Worm (Caenorhabditis elegans) whole organism, young adult: Measurements from ENCODE around the gene nhr-111.

Experiments used
- F39B2.1 ChIP-seq: fragments of 200-800 bp; sonication (Bioruptor generic); IDR thresholded peaks from 2 replicates; pipeline ENCODE4 v1.3.6; 2022; ENCODE audit warnings: missing genetic modification reagents, missing genetic modification characterization, missing compliant biosample characterization
- F52B5.7 ChIP-seq: sonication (generic microtip); optimal IDR thresholded peaks from 2 replicates; lab custom pipeline; 2016; ENCODE audit warnings: mild to moderate bottlenecking, missing genetic modification characterization, missing compliant biosample characterization
- ZK185.1 ChIP-seq: sonication (generic microtip); optimal IDR thresholded peaks from 2 replicates; lab custom pipeline; 2016; ENCODE audit warnings: mild to moderate bottlenecking, missing genetic modification characterization, missing compliant biosample characterization; ENCODE audit not compliant: poor library complexity, severe bottlenecking
- atf-7 ChIP-seq: sonication (generic microtip); optimal IDR thresholded peaks from 2 replicates; lab custom pipeline; 2017; ENCODE audit warnings: mild to moderate bottlenecking, missing genetic modification characterization, missing compliant biosample characterization
- bed-2 ChIP-seq: fragments of 200-800 bp; sonication (Bioruptor generic); IDR thresholded peaks from 2 replicates; pipeline ENCODE4 v1.3.6; 2022; ENCODE audit warnings: missing genetic modification reagents, missing genetic modification characterization, missing compliant biosample characterization
- egl-44 ChIP-seq: fragments of 200-800 bp; sonication (Bioruptor generic); IDR thresholded peaks from 2 replicates; pipeline ENCODE4 v1.3.6; 2022; ENCODE audit warnings: missing genetic modification reagents, missing genetic modification characterization, missing compliant biosample characterization
- fkh-3 ChIP-seq: sonication (generic microtip); optimal IDR thresholded peaks from 2 replicates; lab custom pipeline; 2016; ENCODE audit warnings: mild to moderate bottlenecking, missing genetic modification characterization, missing compliant biosample characterization
- hmg-20 ChIP-seq: fragments of 200-800 bp; sonication (Bioruptor generic); IDR thresholded peaks from 2 replicates; pipeline ENCODE4 v1.3.6; 2022; ENCODE audit warnings: missing genetic modification reagents, missing genetic modification characterization, missing compliant biosample characterization
- lin-35 ChIP-seq, 3 experiments: fragments of 150-350 bp in 2 of 3; sonication (generic microtip) in 1 of 3; optimal IDR thresholded peaks; 2 replicates each; lab custom pipeline; 2014 to 2018; ENCODE audit warnings: missing biosample characterization in 3 of 3, missing genetic modification characterization in 3 of 3, missing genetic modification reagents in 3 of 3
- nhr-120 ChIP-seq: fragments of 200-800 bp; sonication (Bioruptor generic); IDR thresholded peaks from 2 replicates; pipeline ENCODE4 v1.3.6; 2022; ENCODE audit warnings: missing genetic modification characterization, missing compliant biosample characterization
- tbp1 ChIP-seq: fragments of 200-800 bp; sonication (Bioruptor generic); optimal IDR thresholded peaks from 2 replicates; lab custom pipeline; 2018; ENCODE audit warnings: mild to moderate bottlenecking, missing genetic modification characterization, missing compliant biosample characterization
- unc-130 ChIP-seq: sonication (generic microtip); optimal IDR thresholded peaks from 2 replicates; lab custom pipeline; 2016; ENCODE audit warnings: missing genetic modification reagents, missing genetic modification characterization, missing compliant biosample characterization

The nhr-111 gene

DNA sequence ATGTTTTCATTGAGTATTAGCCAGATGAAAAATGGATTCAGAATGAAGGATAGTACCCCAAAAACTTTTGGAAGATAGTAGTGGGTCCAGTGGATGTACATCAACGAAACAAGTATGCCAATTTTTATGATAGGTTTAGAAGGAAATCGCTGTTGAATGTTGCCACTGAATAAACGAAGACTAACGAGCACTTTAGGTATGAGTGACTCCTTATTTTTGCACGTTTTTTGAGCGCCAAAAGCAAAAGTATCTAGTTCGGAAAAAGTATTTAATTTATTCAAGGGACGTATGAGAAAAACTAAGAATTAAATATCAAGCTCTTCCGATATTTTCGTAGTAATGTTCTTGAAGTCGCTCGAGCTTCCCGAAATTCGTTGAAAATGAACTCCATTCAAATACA is 50.8 kb downstream of the nhr-111 start, which contains the start of gene srj-10:
Gene srj-10 (minus strand): TSS at position 101 of the 400 bp plus-strand sequence.
- TF ChIP-seq ZK185.1 (tag; lab: Kevin White, UChicago) (no peak), tbp1 (GFP tag; lab: Kevin White, UChicago) (no peak), bed-2 (GFP tag; lab: Robert Waterston, UW) (no peak), lin-35 (GFP tag; optimal IDR thresholded peaks at IDR 0.05; lab: Kevin White, UChicago) (no peak), egl-44 (GFP tag; lab: Robert Waterston, UW) (no peak), hmg-20 (no peak), fkh-3 (tag; lab: Kevin White, UChicago) (no peak), F39B2.1 (no peak), F52B5.7 (tag; lab: Kevin White, UChicago) (no peak), nhr-120 (GFP tag; lab: Robert Waterston, UW) (no peak), unc-130 (GFP tag; lab: Kevin White, UChicago) (no peak), atf-7 (tag; lab: Kevin White, UChicago) (no peak)
